Worm (Caenorhabditis elegans): ENCODE data around the gene Y71H2AM.6.

DNA sequence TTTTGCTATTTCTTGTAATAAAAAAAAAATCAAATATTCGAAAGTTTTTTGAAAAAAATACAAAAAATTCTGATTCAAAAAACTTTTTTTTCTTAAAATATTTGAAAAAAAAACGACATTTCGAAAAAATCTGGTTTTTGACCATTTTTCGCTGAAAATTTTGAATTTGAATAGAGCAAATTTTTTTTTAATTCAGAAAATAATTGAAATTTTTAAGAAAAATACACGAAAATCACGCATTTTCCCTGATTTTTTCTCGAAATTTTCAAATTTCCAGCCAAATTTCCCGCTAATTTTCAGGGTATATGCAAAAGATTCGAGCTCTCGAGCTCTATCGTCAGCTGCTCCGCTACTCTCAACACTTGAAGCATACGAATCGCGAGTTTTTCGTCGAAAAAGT is 45.9 kb downstream of the Y71H2AM.6 start, which contains the start of gene Y71H2AM.1:
- TF ChIP-seq tra-4 (tag; optimal IDR thresholded peaks at IDR 0.05): no peak
- TF ChIP-seq hnd-1 (tag; optimal IDR thresholded peaks at IDR 0.05): no peak
- TF ChIP-seq tbx-37 (GFP tag; conservative IDR thresholded peaks at IDR 0.05): no peak
- no peak for TF ChIP-seq ama-1 (optimal IDR thresholded peaks at IDR 0.05)
- TF ChIP-seq flt-1 (GFP tag; IDR thresholded peaks at IDR 0.05): no peak
- TF ChIP-seq tbx-11 (GFP tag; IDR thresholded peaks at IDR 0.05): no peak
- TF ChIP-seq pes-1 (GFP tag; IDR thresholded peaks at IDR 0.05): no peak
- TF ChIP-seq hmg-4 (GFP tag; optimal IDR thresholded peaks at IDR 0.05): no peak
- TF ChIP-seq B0310.2 (tag; optimal IDR thresholded peaks at IDR 0.05): no peak
- TF ChIP-seq ets-7 (tag; optimal IDR thresholded peaks at IDR 0.05): no peak
- no peak for TF ChIP-seq ceh-13 (GFP tag; optimal IDR thresholded peaks at IDR 0.05)
- no peak for TF ChIP-seq sea-1 (GFP tag; conservative IDR thresholded peaks at IDR 0.05)

Measured in whole organism, early embryonic.